Fruit fly (Drosophila melanogaster) whole organism, embryonic: ENCODE measurements around the gene CG11249.

ENCODE experiments used
- Atf3 ChIP-seq: fragments of 200-800 bp; sonication (Bioruptor generic); optimal IDR thresholded peaks from 3 replicates; lab custom pipeline; 2016; ENCODE audit warnings: missing biosample characterization, missing genetic modification characterization
- Awh ChIP-seq: fragments of 200-800 bp; sonication (Bioruptor generic); IDR thresholded peaks from 2 replicates; pipeline ENCODE4, ENCODE4 v1.3.6; 2022; ENCODE audit warnings: missing biosample characterization, missing genetic modification characterization
- Blimp-1 ChIP-seq: fragments of 200-800 bp; sonication (Bioruptor generic); optimal IDR thresholded peaks from 3 replicates; lab custom pipeline; 2018; ENCODE audit warnings: missing biosample characterization, missing genetic modification characterization, mild to moderate bottlenecking, moderate library complexity, missing genetic modification reagents
- CG11247 ChIP-seq: fragments of 200-800 bp; sonication (Bioruptor generic); IDR thresholded peaks from 2 replicates; pipeline ENCODE4 v1.3.6; 2022; ENCODE audit warnings: missing biosample characterization, missing genetic modification characterization
- CG12659 ChIP-seq: fragments of 200-800 bp; sonication (Bioruptor generic); optimal IDR thresholded peaks from 3 replicates; lab custom pipeline; 2017; ENCODE audit warnings: mild to moderate bottlenecking, missing biosample characterization, missing genetic modification reagents, missing genetic modification characterization
- CG12769 ChIP-seq: fragments of 200-800 bp; sonication (Bioruptor generic); optimal IDR thresholded peaks from 2 replicates; lab custom pipeline; 2019; ENCODE audit warnings: missing biosample characterization, mild to moderate bottlenecking, missing genetic modification characterization, moderate library complexity
- CG12942 ChIP-seq: fragments of 200-800 bp; sonication (Bioruptor generic); optimal IDR thresholded peaks from 3 replicates; lab custom pipeline; 2016; ENCODE audit warnings: missing biosample characterization, missing genetic modification characterization
- CG18476 ChIP-seq: fragments of 200-800 bp; sonication (Bioruptor generic); optimal IDR thresholded peaks from 2 replicates; lab custom pipeline; 2016; ENCODE audit warnings: missing biosample characterization, mild to moderate bottlenecking, missing genetic modification characterization
- CG30431 ChIP-seq: fragments of 200-800 bp; sonication (Bioruptor generic); optimal IDR thresholded peaks from 2 replicates; lab custom pipeline; 2017; ENCODE audit warnings: missing biosample characterization, missing genetic modification characterization
- CG4360 ChIP-seq: fragments of 200-800 bp; sonication (Bioruptor generic); IDR thresholded peaks from 2 replicates; pipeline ENCODE4 v1.3.6; 2022; ENCODE audit warnings: missing biosample characterization, missing genetic modification characterization
- CHES-1-like ChIP-seq: fragments of 200-800 bp; sonication (Bioruptor generic); optimal IDR thresholded peaks from 2 replicates; lab custom pipeline; 2016; ENCODE audit warnings: missing biosample characterization, missing genetic modification characterization
- CkIIα-i1 ChIP-seq: fragments of 200-800 bp; sonication (Bioruptor generic); IDR thresholded peaks from 2 replicates; pipeline ENCODE4 v1.3.6; 2022; ENCODE audit warnings: missing biosample characterization, missing genetic modification characterization
- Ets65A ChIP-seq: fragments of 200-800 bp; sonication (Bioruptor generic); peaks from one replicate; lab custom pipeline; 2016; ENCODE audit warnings: missing biosample characterization, missing genetic modification characterization
- Hmr ChIP-seq: fragments of 200-800 bp; sonication (Bioruptor generic); optimal IDR thresholded peaks from 3 replicates; lab custom pipeline; 2017; ENCODE audit warnings: mild to moderate bottlenecking, missing biosample characterization, missing genetic modification reagents, missing genetic modification characterization
- Hr3 ChIP-seq: fragments of 200-800 bp; sonication (Bioruptor generic); optimal IDR thresholded peaks from 3 replicates; lab custom pipeline; 2016; ENCODE audit warnings: missing biosample characterization, missing genetic modification characterization
- Mad ChIP-seq: fragments of 200-800 bp; sonication (Bioruptor generic); optimal IDR thresholded peaks from 2 replicates; lab custom pipeline; 2016; ENCODE audit warnings: missing biosample characterization, missing genetic modification characterization
- Max ChIP-seq: fragments of 200-800 bp; sonication (Bioruptor generic); optimal IDR thresholded peaks from 2 replicates; lab custom pipeline; 2016; ENCODE audit warnings: missing biosample characterization, mild to moderate bottlenecking, missing genetic modification characterization
- Med ChIP-seq: fragments of 200-800 bp; sonication (Bioruptor generic); peaks from one replicate; lab custom pipeline; 2016; ENCODE audit warnings: missing biosample characterization, missing genetic modification characterization, mild to moderate bottlenecking, inconsistent platforms, moderate library complexity
- Meics ChIP-seq: fragments of 200-800 bp; sonication (Bioruptor generic); optimal IDR thresholded peaks from 2 replicates; lab custom pipeline; 2017; ENCODE audit warnings: missing biosample characterization, mild to moderate bottlenecking, missing genetic modification characterization
- Opbp ChIP-seq: fragments of 200-800 bp; sonication (Bioruptor generic); IDR thresholded peaks from 3 replicates; pipeline ENCODE4 v1.3.6; 2022; ENCODE audit warnings: missing biosample characterization, missing genetic modification characterization; ENCODE audit not compliant: partially characterized antibody
- Side ChIP-seq: fragments of 200-800 bp; sonication (Bioruptor generic); optimal IDR thresholded peaks from 2 replicates; lab custom pipeline; 2016; ENCODE audit warnings: missing biosample characterization, missing genetic modification characterization
- TFAM ChIP-seq: fragments of 200-800 bp; sonication (Bioruptor generic); optimal IDR thresholded peaks from 2 replicates; lab custom pipeline; 2017; ENCODE audit warnings: missing biosample characterization, missing genetic modification characterization, inconsistent platforms
- Trl ChIP-seq, 3 experiments: fragments of >200 bp in 2 of 3; fragments of 200-800 bp in 1 of 3; sonication (Bioruptor generic) in 1 of 3; optimal IDR thresholded peaks; 2 replicates in 1 of 3; 3 replicates in 2 of 3; lab custom pipeline; 2016 to 2017; ENCODE audit warnings: missing biosample characterization in 1 of 3, missing genetic modification characterization in 1 of 3
- ab ChIP-seq: fragments of 200-800 bp; sonication (Bioruptor generic); optimal IDR thresholded peaks from 2 replicates; lab custom pipeline; 2016; ENCODE audit warnings: missing biosample characterization, missing genetic modification characterization
- abd-A ChIP-seq: fragments of 200-800 bp; sonication (Bioruptor generic); optimal IDR thresholded peaks from 3 replicates; lab custom pipeline; 2019; ENCODE audit warnings: missing biosample characterization, mild to moderate bottlenecking, missing genetic modification characterization, moderate library complexity
- ara ChIP-seq: fragments of 200-800 bp; sonication (Bioruptor generic); IDR thresholded peaks from 2 replicates; pipeline ENCODE4 v1.3.6; 2022; ENCODE audit warnings: missing biosample characterization, missing genetic modification characterization
- cg ChIP-seq: fragments of 200-800 bp; sonication (Bioruptor generic); optimal IDR thresholded peaks from 3 replicates; lab custom pipeline; 2019; ENCODE audit warnings: missing biosample characterization, mild to moderate bottlenecking, missing genetic modification characterization, moderate library complexity
- chinmo ChIP-seq: fragments of 200-800 bp; sonication (Bioruptor generic); IDR thresholded peaks from 4 replicates; pipeline ENCODE4 v1.3.6; 2022; ENCODE audit warnings: missing biosample characterization, missing genetic modification characterization; ENCODE audit not compliant: partially characterized antibody
- dati ChIP-seq: fragments of 200-800 bp; sonication (Bioruptor generic); IDR thresholded peaks from 2 replicates; pipeline ENCODE4 v1.3.6; 2022; ENCODE audit warnings: missing biosample characterization, missing genetic modification characterization
- grn ChIP-seq: fragments of 200-800 bp; sonication (Bioruptor generic); optimal IDR thresholded peaks from 3 replicates; lab custom pipeline; 2017; ENCODE audit warnings: missing biosample characterization, missing genetic modification characterization
- kni ChIP-seq: fragments of 200-800 bp; sonication (Bioruptor generic); optimal IDR thresholded peaks from 3 replicates; lab custom pipeline; 2017; ENCODE audit warnings: mild to moderate bottlenecking, missing biosample characterization, missing genetic modification reagents, missing genetic modification characterization
- knrl ChIP-seq: fragments of 200-800 bp; sonication (Bioruptor generic); IDR thresholded peaks from 3 replicates; pipeline ENCODE4 v1.3.6; 2022; ENCODE audit warnings: missing biosample characterization, missing genetic modification characterization; ENCODE audit not compliant: partially characterized antibody
- lmd ChIP-seq: fragments of 200-800 bp; sonication (Bioruptor generic); IDR thresholded peaks from 2 replicates; pipeline ENCODE4 v1.3.6; 2022; ENCODE audit warnings: missing biosample characterization, missing genetic modification characterization
- p53 ChIP-seq: fragments of 200-800 bp; sonication (Bioruptor generic); optimal IDR thresholded peaks from 2 replicates; lab custom pipeline; 2016; ENCODE audit warnings: missing biosample characterization, missing genetic modification characterization
- sd ChIP-seq: fragments of 200-800 bp; sonication (Bioruptor generic); optimal IDR thresholded peaks from 3 replicates; lab custom pipeline; 2018; ENCODE audit warnings: missing biosample characterization, mild to moderate bottlenecking, missing genetic modification characterization, moderate library complexity
- sima ChIP-seq: fragments of 200-800 bp; sonication (Bioruptor generic); optimal IDR thresholded peaks from 2 replicates; lab custom pipeline; 2016; ENCODE audit warnings: missing biosample characterization, missing genetic modification characterization
- sr ChIP-seq: fragments of 200-800 bp; sonication (Bioruptor generic); IDR thresholded peaks from 3 replicates; pipeline ENCODE4 v1.3.6; 2022; ENCODE audit warnings: missing biosample characterization, missing genetic modification characterization
- tna ChIP-seq: fragments of 200-800 bp; sonication (Bioruptor generic); IDR thresholded peaks from 2 replicates; pipeline ENCODE4 v1.3.6; 2022; ENCODE audit warnings: missing biosample characterization, missing genetic modification characterization; ENCODE audit not compliant: partially characterized antibody
- trh ChIP-seq: fragments of 200-800 bp; sonication (Bioruptor generic); optimal IDR thresholded peaks from 2 replicates; lab custom pipeline; 2016; ENCODE audit warnings: missing biosample characterization, missing genetic modification characterization
- vvl ChIP-seq: fragments of 200-800 bp; sonication (Bioruptor generic); IDR thresholded peaks from 2 replicates; pipeline ENCODE4 v1.3.6; 2022; ENCODE audit warnings: missing biosample characterization, missing genetic modification characterization
- zfh1 ChIP-seq: fragments of 200-800 bp; sonication (Bioruptor generic); IDR thresholded peaks from 3 replicates; pipeline ENCODE4 v1.3.6; 2022; ENCODE audit warnings: missing biosample characterization, missing genetic modification characterization

CG11249 gene

DNA sequence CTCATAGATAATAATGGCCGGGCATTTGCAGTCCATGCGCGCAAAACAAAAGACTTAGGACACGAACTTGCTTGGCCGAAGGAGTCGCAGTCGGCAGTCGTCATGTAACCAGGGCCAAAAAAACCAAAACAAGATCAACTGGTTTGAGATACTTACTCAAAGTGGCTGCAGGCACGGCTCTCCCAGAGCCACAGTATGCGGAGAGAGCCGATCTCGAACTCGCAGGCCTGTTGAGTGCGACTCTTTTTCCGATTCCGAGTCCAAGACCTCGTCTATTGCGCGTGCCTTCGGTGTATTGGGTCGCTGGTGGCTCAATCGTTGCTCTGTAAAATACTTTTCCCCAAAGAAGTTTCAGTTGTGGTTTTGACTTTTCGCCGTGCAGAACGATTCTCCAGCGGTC is 27.3 kb upstream of the CG11249 start, which contains the start of gene CG43980 (continued):
- TF ChIP-seq Max (GFP tag; lab: Kevin White, UChicago): no peak
- no peak for TF ChIP-seq ara
- TF ChIP-seq sd: peak; percentile 5
- peak; percentile 5 for TF ChIP-seq kni (GFP tag; lab: Kevin White, UChicago)
- peak; percentile 72; the same call in 2 of the 4 replicates for TF ChIP-seq chinmo (GFP tag; lab: Robert Waterston, UW)
- peak; percentile 21 for TF ChIP-seq abd-A
- no peak for TF ChIP-seq Meics (GFP tag; lab: Kevin White, UChicago)
- TF ChIP-seq CkIIα-i1 (GFP tag; lab: Robert Waterston, UW): no peak
- no peak for TF ChIP-seq CG18476
- no peak for TF ChIP-seq dati (GFP tag; lab: Robert Waterston, UW)
- TF ChIP-seq trh: no peak
- TF ChIP-seq CG12769 (tag; lab: Kevin White, UChicago): peak; percentile 34

DNA sequence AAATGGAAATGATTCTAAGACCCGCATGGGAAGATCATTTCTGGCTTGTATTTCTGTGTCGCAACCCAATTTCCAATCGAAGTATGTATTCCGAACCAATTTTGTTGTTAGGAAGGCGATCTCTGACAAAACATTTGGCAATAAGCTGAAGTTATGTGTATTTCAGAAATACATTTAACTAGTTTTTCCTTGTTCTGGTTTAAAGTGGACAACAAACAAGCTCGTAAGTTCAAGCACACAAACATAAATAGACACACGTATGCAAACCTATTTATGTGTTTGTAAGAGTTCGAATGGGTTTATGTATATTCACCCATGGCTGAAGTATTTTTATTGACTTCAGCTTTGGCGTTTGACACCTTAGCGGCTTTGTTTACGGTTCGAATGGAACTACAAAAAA is 26.1 kb upstream of the CG11249 start:
- TF ChIP-seq cg (GFP tag; lab: Kevin White, UChicago) (peak; percentile 9), ab (GFP tag; lab: Kevin White, UChicago) (no peak), chinmo (GFP tag; lab: Robert Waterston, UW) (0 out of 4 replicates have a peak, but pooled peaks have one; percentile 39), tna (no peak), sima (GFP tag; lab: Kevin White, UChicago) (no peak), sd (peak; percentile 60), CG12659 (GFP tag; lab: Kevin White, UChicago) (no peak), CG30431 (no peak), CHES-1-like (no peak), abd-A (peak; percentile 59), Hmr (GFP tag; lab: Kevin White, UChicago) (no peak), CG12769 (tag; lab: Kevin White, UChicago) (peak; percentile 32)

DNA sequence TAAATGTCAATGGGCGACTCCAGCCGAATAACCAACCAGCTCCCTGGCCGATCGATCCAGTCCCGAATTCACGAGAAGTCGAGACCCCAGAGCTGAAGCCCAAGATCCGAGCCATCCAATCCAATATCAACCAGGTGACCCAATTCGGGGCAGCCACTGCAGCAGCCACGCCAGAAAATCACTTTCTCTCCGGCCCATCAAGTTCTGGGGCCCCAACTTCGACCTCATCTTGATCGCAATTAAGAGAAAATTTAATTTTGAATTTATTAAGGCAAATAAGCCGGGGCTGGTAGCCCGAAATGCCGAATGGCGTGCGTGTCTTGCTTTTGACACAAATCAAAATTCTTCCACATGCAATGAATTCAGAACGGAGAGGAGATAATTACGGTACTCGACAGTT is 24.1 kb upstream of the CG11249 start:
- TF ChIP-seq CG4360 (GFP tag; lab: Robert Waterston, UW) (no peak), Awh (GFP tag; lab: Robert Waterston, UW) (peak; percentile 62), CG12769 (tag; lab: Kevin White, UChicago) (no peak), lmd (no peak), Trl (optimal IDR thresholded peaks at IDR 0.05; lab: Kevin White, UChicago) (no peak), Trl (GFP tag; optimal IDR thresholded peaks at IDR 0.05; lab: Kevin White, UChicago) (no peak), Blimp-1 (peak; percentile 83)
- TF ChIP-seq, all 482 proteins: peak for 2

DNA sequence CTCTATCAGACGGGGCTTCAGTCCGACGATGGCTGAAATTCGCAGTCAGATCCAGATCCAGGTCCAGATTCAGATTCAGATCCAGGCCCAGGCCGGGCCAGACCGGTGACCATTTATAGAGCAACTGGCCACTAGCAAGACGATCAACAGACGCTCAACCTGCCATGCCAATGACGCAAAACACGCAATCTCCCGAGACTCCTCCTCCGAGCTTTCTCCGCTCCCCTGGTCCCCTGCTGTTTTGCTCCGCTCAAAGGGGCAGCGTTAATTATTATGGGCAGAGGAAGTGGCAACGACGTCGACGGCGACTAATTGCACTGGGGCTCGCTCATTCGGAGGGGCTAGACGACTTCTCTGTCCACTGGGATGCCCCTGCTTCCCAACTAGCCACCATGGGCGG is 20.5 kb upstream of the CG11249 start:
- no peak for TF ChIP-seq Mad (GFP tag; lab: Kevin White, UChicago)
- TF ChIP-seq chinmo (GFP tag; lab: Robert Waterston, UW): no peak
- no peak for TF ChIP-seq Atf3
- TF ChIP-seq Awh (GFP tag; lab: Robert Waterston, UW): peak; percentile 49
- no peak for TF ChIP-seq knrl (GFP tag; lab: Robert Waterston, UW)
- no peak for TF ChIP-seq TFAM (GFP tag; lab: Kevin White, UChicago)

DNA sequence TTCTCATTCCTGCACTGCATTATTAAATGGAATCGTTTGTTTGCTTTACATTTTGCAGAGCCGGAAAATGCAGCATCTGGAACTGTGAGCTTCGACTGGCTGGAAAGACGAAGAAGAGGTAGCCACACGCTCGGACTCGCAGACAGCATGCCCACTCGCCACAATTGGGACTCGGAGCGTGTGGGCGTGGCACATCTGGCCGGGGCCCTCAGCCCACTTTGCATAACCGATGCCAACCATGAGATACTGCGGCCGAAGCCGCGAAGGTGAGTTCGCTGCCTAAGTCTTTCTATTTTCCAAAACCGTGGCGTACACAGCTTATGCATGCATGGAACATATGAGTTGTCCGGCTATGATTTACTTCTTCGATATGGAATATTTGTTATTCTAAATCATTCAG is 19.8 kb upstream of the CG11249 start:
- TF ChIP-seq zfh1 (GFP tag; lab: Robert Waterston, UW) (no peak), CG12942 (no peak), CG12769 (tag; lab: Kevin White, UChicago) (peak; percentile 23), sr (GFP tag; lab: Robert Waterston, UW) (peak; percentile 84), Opbp (0 out of 3 replicates have a peak, but pooled peaks have one; percentile 39), p53 (GFP tag; lab: Kevin White, UChicago) (no peak), Side (GFP tag; lab: Kevin White, UChicago) (no peak), Ets65A (GFP tag; lab: Kevin White, UChicago) (peak; percentile 10), Med (GFP tag; lab: Kevin White, UChicago) (peak; percentile 11), grn (GFP tag; lab: Kevin White, UChicago) (peak; percentile 3), CG11247 (peak; percentile 32; the same call in 1 of the 2 replicates), vvl (GFP tag; lab: Robert Waterston, UW) (peak; percentile 69; the same call in 1 of the 2 replicates), Hr3 (no peak)
